Worm (Caenorhabditis elegans) whole organism, midembryonic: ENCODE data around the gene ipla-6.

Experiments used
- T22C8.4 ChIP-seq: fragments of 200-800 bp; sonication (Bioruptor generic); IDR thresholded peaks from 2 replicates; pipeline ENCODE4 v1.3.6; 2022; ENCODE audit warnings: missing genetic modification characterization, missing compliant biosample characterization
- cog-1 ChIP-seq: sonication (generic microtip); optimal IDR thresholded peaks from 2 replicates; lab custom pipeline; 2016; ENCODE audit warnings: missing genetic modification characterization, missing compliant biosample characterization
- flt-1 ChIP-seq: fragments of 200-800 bp; sonication (Bioruptor generic); IDR thresholded peaks from 2 replicates; pipeline ENCODE4 v1.3.6; 2022; ENCODE audit warnings: missing genetic modification characterization, missing compliant biosample characterization
- klf-2 ChIP-seq: fragments of 200-800 bp; sonication (Bioruptor generic); conservative IDR thresholded peaks from 2 replicates; pipeline ENCODE4 v1.3.6; 2022; ENCODE audit warnings: missing genetic modification reagents, missing genetic modification characterization, missing compliant biosample characterization
- med-1 ChIP-seq: sonication (generic microtip); optimal IDR thresholded peaks from 2 replicates; lab custom pipeline; 2017; ENCODE audit warnings: missing genetic modification characterization, mild to moderate bottlenecking, missing compliant biosample characterization, antibody characterized with exemption, missing genetic modification reagents; ENCODE audit not compliant: insufficient read depth
- ref-1 ChIP-seq: fragments of 200-800 bp; sonication (Bioruptor generic); conservative IDR thresholded peaks from 2 replicates; pipeline ENCODE4 v1.3.6; 2022; ENCODE audit warnings: missing genetic modification reagents, missing genetic modification characterization, missing compliant biosample characterization
- tab-1 ChIP-seq: fragments of 200-800 bp; sonication (Bioruptor generic); IDR thresholded peaks from 2 replicates; pipeline ENCODE4 v1.3.6; 2022; ENCODE audit warnings: missing genetic modification characterization, missing compliant biosample characterization
- ztf-23 ChIP-seq: fragments of 200-800 bp; sonication (Bioruptor generic); IDR thresholded peaks from 2 replicates; pipeline ENCODE4 v1.3.6; 2022; ENCODE audit warnings: missing genetic modification reagents, missing genetic modification characterization, missing compliant biosample characterization
- ztf-29 ChIP-seq: fragments of 200-800 bp; sonication (Bioruptor generic); IDR thresholded peaks from 2 replicates; pipeline ENCODE4 v1.3.6; 2022; ENCODE audit warnings: missing genetic modification reagents, missing genetic modification characterization, missing compliant biosample characterization

Gene ipla-6

DNA sequence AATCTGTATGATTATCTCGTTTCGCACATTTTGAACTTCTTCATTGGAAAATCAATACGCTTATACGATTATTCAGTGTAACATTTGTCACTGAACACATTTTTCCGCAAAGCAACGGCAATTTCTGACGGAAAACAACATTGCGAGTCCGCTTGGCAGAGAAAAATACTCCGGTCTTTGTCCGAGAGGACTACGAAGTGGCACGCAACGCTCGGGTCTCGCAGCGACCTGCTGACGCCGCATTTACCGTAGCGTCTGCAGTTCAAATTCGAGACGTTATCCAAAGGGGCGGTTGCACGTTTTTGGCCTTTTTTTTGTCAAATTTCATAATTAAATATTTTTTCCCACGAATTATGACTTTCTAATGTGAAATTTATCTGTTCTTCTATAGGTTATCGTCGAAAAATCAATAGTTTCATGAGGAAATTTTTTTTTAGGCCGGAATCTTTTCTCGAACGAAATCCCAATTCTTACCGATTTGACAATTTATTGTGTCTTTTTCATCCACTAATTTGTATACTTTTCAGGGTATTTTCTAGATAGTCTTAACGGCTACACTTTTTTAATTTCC lies 13.7 kb upstream of the ipla-6 start, which contains the start of gene sqd-1:
Gene sqd-1, plus strand, starts transcription at position 521 of the 571 bp plus-strand sequence.
- TF ChIP-seq tab-1 (GFP tag; lab: Robert Waterston, UW) (no peak), T22C8.4 (no peak), med-1 (GFP tag; lab: Kevin White, UChicago) (no peak), ref-1 (GFP tag; lab: Robert Waterston, UW) (no peak), cog-1 (tag; lab: Kevin White, UChicago) (peak; percentile 60), klf-2 (no peak), flt-1 (peak; percentile 78), ztf-29 (GFP tag; lab: Robert Waterston, UW) (no peak), ztf-23 (GFP tag; lab: Robert Waterston, UW) (peak; percentile 85)

ce11 chrIV:6325772-6326171 lies 11.7 kb upstream of the ipla-6 start:
- TF ChIP-seq cog-1 (tag; lab: Kevin White, UChicago) (no peak), med-1 (GFP tag; lab: Kevin White, UChicago) (no peak), T22C8.4 (no peak), ztf-29 (GFP tag; lab: Robert Waterston, UW) (no peak), ref-1 (GFP tag; lab: Robert Waterston, UW) (no peak), tab-1 (GFP tag; lab: Robert Waterston, UW) (no peak), klf-2 (no peak), flt-1 (no peak), ztf-23 (GFP tag; lab: Robert Waterston, UW) (no peak)

ce11 chrIV:6326448-6326847 lies 11.0 kb upstream of the ipla-6 start, which contains the start of gene lsm-8:
Gene lsm-8 (plus strand): TSS chrIV:6326526.
- TF ChIP-seq ref-1 (GFP tag; lab: Robert Waterston, UW) = no peak
- TF ChIP-seq tab-1 (GFP tag; lab: Robert Waterston, UW) = no peak
- no peak for TF ChIP-seq ztf-29 (GFP tag; lab: Robert Waterston, UW)
- TF ChIP-seq klf-2 = no peak
- TF ChIP-seq med-1 (GFP tag; lab: Kevin White, UChicago) = no peak

DNA sequence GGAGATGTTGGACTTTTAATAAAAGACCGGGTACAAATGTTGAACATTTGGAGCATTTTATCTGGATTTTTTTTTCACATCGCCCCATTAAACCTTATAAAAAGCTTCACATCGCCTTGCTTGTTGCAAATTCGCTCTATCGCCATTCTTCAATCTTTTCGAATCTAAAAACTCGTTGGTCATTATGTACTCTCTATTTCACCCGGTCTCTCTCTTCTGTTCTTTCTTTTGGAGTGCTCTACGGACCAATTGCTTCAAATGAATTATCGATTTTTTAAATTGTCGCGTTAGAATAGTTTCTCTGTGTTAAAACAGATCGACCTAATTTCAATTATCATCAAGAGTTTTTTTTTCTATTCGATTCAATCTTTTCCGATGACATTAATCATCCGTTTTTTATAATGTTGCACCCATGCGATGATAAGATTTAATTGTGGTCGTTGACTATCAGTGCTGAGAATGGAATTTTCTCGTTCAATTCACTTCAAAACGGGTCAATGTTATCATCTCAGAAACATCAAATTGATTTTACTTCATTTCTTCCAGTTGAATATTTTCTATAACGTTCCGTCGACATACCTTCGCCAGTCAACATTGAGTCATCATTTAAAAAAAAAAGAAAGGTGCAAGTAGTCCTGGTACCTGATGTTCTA lies 10.0 kb upstream of the ipla-6 start:
- TF ChIP-seq cog-1 (tag; lab: Kevin White, UChicago) (no peak), flt-1 (no peak), klf-2 (no peak), ztf-29 (GFP tag; lab: Robert Waterston, UW) (no peak), med-1 (GFP tag; lab: Kevin White, UChicago) (no peak), T22C8.4 (no peak)

- TF ChIP-seq ref-1 (GFP tag; lab: Robert Waterston, UW) (no peak), ztf-29 (GFP tag; lab: Robert Waterston, UW) (no peak), klf-2 (no peak), cog-1 (tag; lab: Kevin White, UChicago) (no peak), med-1 (GFP tag; lab: Kevin White, UChicago) (no peak)
Measured at ce11 chrIV:6328198-6328597, 9.3 kb upstream of the ipla-6 start.

DNA sequence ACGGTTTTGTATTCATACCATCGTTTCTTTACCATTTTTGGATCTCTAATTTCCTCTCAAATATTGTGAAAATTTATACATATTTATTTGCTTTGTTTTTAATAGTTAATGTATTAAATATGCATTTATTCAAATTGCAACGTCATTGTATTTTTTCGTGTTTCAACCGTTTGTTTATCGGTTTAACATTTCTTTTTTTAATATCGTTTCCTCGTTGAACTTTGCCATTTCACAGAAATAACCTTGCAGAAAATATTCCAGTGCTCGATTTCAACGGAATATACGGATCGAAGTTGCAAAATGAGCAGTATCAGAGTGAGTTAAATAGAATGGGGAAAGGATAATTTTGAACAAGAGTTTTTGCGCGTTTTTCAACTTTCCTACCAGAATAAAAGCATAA lies 8.1 kb upstream of the ipla-6 start, which contains the start of gene seu-1:
Gene seu-1, plus strand, starts transcription at position 301 of the 400 bp plus-strand sequence.
- TF ChIP-seq med-1 (GFP tag; lab: Kevin White, UChicago) (no peak), ref-1 (GFP tag; lab: Robert Waterston, UW) (no peak), cog-1 (tag; lab: Kevin White, UChicago) (no peak), klf-2 (no peak), ztf-29 (GFP tag; lab: Robert Waterston, UW) (no peak), flt-1 (no peak), T22C8.4 (no peak)

DNA sequence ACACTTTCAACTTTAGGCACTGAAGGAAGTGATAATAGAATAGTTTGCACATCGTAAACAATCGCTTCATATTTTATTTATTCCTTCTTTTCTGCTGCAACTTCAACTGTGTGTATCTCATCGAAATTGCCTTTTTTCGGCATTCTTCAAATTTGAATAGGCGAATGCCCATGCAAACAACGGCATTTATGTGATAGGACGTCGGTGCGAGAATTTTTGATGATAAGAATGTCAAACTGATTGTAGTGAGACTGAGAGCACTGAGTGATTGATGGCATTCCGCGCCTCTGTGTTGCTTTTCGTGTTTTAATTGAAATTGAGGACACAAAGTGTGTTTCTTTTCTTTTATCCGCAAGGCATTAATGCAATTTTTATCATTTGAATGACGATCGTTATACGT lies 6.7 kb upstream of the ipla-6 start:
- no peak for TF ChIP-seq T22C8.4
- TF ChIP-seq ztf-29 (GFP tag; lab: Robert Waterston, UW) = no peak
- TF ChIP-seq med-1 (GFP tag; lab: Kevin White, UChicago) = no peak
- TF ChIP-seq klf-2 = no peak
- TF ChIP-seq cog-1 (tag; lab: Kevin White, UChicago) = no peak

DNA sequence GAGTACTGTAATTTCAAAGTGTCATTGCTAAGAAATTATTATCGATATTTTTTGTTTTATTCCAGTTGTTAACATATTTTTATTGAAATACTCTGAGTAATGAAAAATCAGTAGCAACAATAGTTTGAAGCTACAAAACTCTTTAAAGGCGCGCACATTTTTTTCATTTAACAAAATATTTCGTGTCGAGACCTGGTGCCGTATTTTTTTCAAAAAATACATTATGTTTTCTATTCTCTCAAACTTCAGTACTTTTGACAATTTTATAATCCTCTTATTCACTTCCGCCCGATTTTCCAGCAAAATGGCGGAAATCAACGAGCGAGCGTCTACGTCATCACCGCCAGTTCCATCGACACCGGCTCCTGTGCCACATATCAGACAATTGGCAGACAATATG lies 3.5 kb upstream of the ipla-6 start, which contains the start of gene blos-2:
Gene blos-2, plus strand, starts transcription at position 301 of the 400 bp plus-strand sequence.
- TF ChIP-seq flt-1 = no peak
- no peak for TF ChIP-seq T22C8.4
- TF ChIP-seq ztf-29 (GFP tag; lab: Robert Waterston, UW) = no peak
- no peak for TF ChIP-seq ztf-23 (GFP tag; lab: Robert Waterston, UW)
- no peak for TF ChIP-seq ref-1 (GFP tag; lab: Robert Waterston, UW)
- TF ChIP-seq tab-1 (GFP tag; lab: Robert Waterston, UW) = no peak
- TF ChIP-seq cog-1 (tag; lab: Kevin White, UChicago) = no peak
- TF ChIP-seq med-1 (GFP tag; lab: Kevin White, UChicago) = no peak

DNA sequence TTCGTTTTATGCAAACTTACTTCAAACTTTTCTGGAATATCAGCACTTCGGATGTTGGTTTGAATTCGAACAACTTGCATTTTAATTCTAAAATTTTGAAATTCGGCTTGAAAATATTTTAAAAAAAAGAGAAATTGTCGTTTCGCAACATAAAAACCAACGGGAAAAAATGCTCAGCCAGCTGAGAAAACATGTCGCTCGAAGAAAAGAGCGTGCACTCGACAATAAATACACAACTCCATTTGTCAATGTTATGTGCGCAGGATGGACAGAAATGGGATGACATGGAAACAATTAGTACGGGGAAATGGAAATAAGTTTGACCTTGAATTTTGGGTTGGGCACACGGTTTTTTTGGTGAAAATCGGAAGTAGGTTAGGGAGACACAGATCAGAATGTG lies 1.5 kb upstream of the ipla-6 start, which contains the start of gene mif-4:
Gene mif-4, minus strand, starts transcription at position 87 of the 400 bp plus-strand sequence.
- TF ChIP-seq flt-1 (0 out of 2 replicates have a peak, but pooled peaks have one; percentile 40), ztf-23 (GFP tag; lab: Robert Waterston, UW) (no peak)

DNA sequence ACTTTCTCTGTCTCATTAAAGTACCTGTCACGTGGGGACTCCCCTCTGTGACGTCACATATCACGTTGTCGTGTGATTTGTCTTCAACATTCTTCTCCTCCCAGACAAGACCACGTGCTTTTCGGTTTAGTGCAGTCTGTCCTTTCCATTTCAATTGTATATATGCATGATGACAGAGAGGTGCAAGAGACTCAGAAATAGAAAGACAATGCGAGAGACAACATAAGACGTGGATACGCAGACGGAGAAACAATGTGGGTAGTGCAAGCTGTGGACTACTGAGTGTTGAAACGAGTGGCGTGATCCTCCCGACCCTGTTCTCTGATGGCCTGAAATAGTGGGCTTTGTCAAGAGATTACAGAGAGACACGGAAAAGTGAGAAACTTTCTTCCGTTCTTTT lies 705 bp upstream of the ipla-6 start:
- TF ChIP-seq klf-2 = no peak
- no peak for TF ChIP-seq T22C8.4
- no peak; the same call in 1 of the 2 replicates for TF ChIP-seq ztf-23 (GFP tag; lab: Robert Waterston, UW)
- TF ChIP-seq ztf-29 (GFP tag; lab: Robert Waterston, UW) = no peak
- no peak for TF ChIP-seq ref-1 (GFP tag; lab: Robert Waterston, UW)
- TF ChIP-seq cog-1 (tag; lab: Kevin White, UChicago) = peak; percentile 44
- no peak for TF ChIP-seq med-1 (GFP tag; lab: Kevin White, UChicago)
- no peak for TF ChIP-seq tab-1 (GFP tag; lab: Robert Waterston, UW)
- TF ChIP-seq flt-1 = 0 out of 2 replicates have a peak, but pooled peaks have one; percentile 50
